Fruit fly (Drosophila melanogaster) whole organism, wandering third instar larva: ENCODE data around the gene Traf6.

Source experiments
- CG32264 ChIP-seq: fragments of 200-800 bp; sonication (Bioruptor generic); optimal IDR thresholded peaks from 2 replicates; lab custom pipeline; 2016; ENCODE audit warnings: missing biosample characterization, missing genetic modification characterization
- CG9705 ChIP-seq: fragments of 200-800 bp; sonication (Bioruptor generic); optimal IDR thresholded peaks from 2 replicates; lab custom pipeline; 2018; ENCODE audit warnings: missing biosample characterization, mild to moderate bottlenecking, missing genetic modification characterization
- CrebA ChIP-seq: fragments of 200-800 bp; sonication (Bioruptor generic); optimal IDR thresholded peaks from 2 replicates; lab custom pipeline; 2016; ENCODE audit warnings: missing biosample characterization, mild to moderate bottlenecking, missing genetic modification characterization, borderline replicate concordance
- Dfd ChIP-seq: fragments of >200 bp; optimal IDR thresholded peaks from 2 replicates; lab custom pipeline; 2017; ENCODE audit warnings: missing biosample characterization, missing genetic modification characterization
- Dif ChIP-seq: fragments of 200-275, 200-300 bp; sonication (Bioruptor generic); optimal IDR thresholded peaks from 2 replicates; lab custom pipeline; 2018; ENCODE audit warnings: missing biosample characterization, missing genetic modification characterization; ENCODE audit not compliant: partially characterized antibody
- GATAd ChIP-seq: sonication (Bioruptor generic); optimal IDR thresholded peaks from 2 replicates; lab custom pipeline; 2016; ENCODE audit warnings: missing biosample characterization, missing genetic modification characterization
- HLH106 ChIP-seq: fragments of 200-800 bp; optimal IDR thresholded peaks from 3 replicates; lab custom pipeline; 2019; ENCODE audit warnings: missing biosample characterization, mild to moderate bottlenecking, missing genetic modification characterization, moderate library complexity
- Hnf4 ChIP-seq: fragments of 200-800 bp; sonication (Bioruptor generic); optimal IDR thresholded peaks from 2 replicates; lab custom pipeline; 2016; ENCODE audit warnings: missing biosample characterization, mild to moderate bottlenecking, missing genetic modification characterization
- Hr78 ChIP-seq: fragments of >200 bp; optimal IDR thresholded peaks from 2 replicates; lab custom pipeline; 2017; ENCODE audit warnings: missing biosample characterization, missing genetic modification characterization
- Hr83 ChIP-seq: fragments of 200-300 bp; sonication (Bioruptor generic); optimal IDR thresholded peaks from 2 replicates; lab custom pipeline; 2016; ENCODE audit warnings: missing biosample characterization, mild to moderate bottlenecking, missing genetic modification characterization, moderate library complexity; ENCODE audit not compliant: poor library complexity, severe bottlenecking
- Jra ChIP-seq: sonication (Bioruptor generic); optimal IDR thresholded peaks from 2 replicates; lab custom pipeline; 2016; ENCODE audit warnings: missing biosample characterization, missing genetic modification characterization
- Mio ChIP-seq: sonication (Bioruptor generic); optimal IDR thresholded peaks from 2 replicates; lab custom pipeline; 2016; ENCODE audit warnings: missing biosample characterization, missing genetic modification characterization
- Myc ChIP-seq: fragments of >200 bp; optimal IDR thresholded peaks from 2 replicates; lab custom pipeline; 2017
- N ChIP-seq: fragments of >200 bp; optimal IDR thresholded peaks from 2 replicates; lab custom pipeline; 2018; ENCODE audit warnings: missing biosample characterization, missing external identifiers, missing genetic modification characterization
- Rel ChIP-seq, 2 experiments: fragments of 200-800 bp; sonication (Bioruptor generic) in 1 of 2; optimal IDR thresholded peaks; 2 replicates in 1 of 2; 3 replicates in 1 of 2; lab custom pipeline; 2016 to 2019; ENCODE audit warnings: mild to moderate bottlenecking in 2 of 2, missing biosample characterization in 2 of 2, missing genetic modification characterization in 2 of 2, moderate library complexity in 1 of 2
- Sp1 ChIP-seq: fragments of 200-800 bp; sonication (Bioruptor generic); optimal IDR thresholded peaks from 3 replicates; lab custom pipeline; 2019; ENCODE audit warnings: missing biosample characterization, mild to moderate bottlenecking, missing genetic modification characterization, moderate library complexity
- Vsx2 ChIP-seq: fragments of 200-300, 225-300 bp; sonication (Bioruptor generic); optimal IDR thresholded peaks from 2 replicates; lab custom pipeline; 2018; ENCODE audit warnings: missing biosample characterization, missing genetic modification characterization; ENCODE audit not compliant: partially characterized antibody
- br ChIP-seq: fragments of 200-800 bp; sonication (Bioruptor generic); optimal IDR thresholded peaks from 2 replicates; lab custom pipeline; 2016; ENCODE audit warnings: missing biosample characterization, missing genetic modification characterization
- brk ChIP-seq: fragments of 200-800 bp; sonication (Bioruptor generic); optimal IDR thresholded peaks from 2 replicates; lab custom pipeline; 2016; ENCODE audit warnings: missing biosample characterization, mild to moderate bottlenecking, missing genetic modification characterization
- dl ChIP-seq, 2 experiments: fragments of 175-275, 200-275 bp in 1 of 2; fragments of 200-275 bp in 1 of 2; sonication (Bioruptor generic); optimal IDR thresholded peaks; lab custom pipeline; 2018; ENCODE audit warnings: mild to moderate bottlenecking in 2 of 2, missing biosample characterization in 2 of 2, missing genetic modification characterization in 2 of 2, moderate library complexity in 2 of 2; ENCODE audit not compliant: partially characterized antibody in 2 of 2, insufficient read depth in 1 of 2
- dmrt93B ChIP-seq: fragments of 200-800 bp; sonication (Bioruptor generic); optimal IDR thresholded peaks from 2 replicates; lab custom pipeline; 2018; ENCODE audit warnings: missing biosample characterization, mild to moderate bottlenecking, missing genetic modification characterization
- dsf ChIP-seq: sonication (Bioruptor generic); optimal IDR thresholded peaks from 2 replicates; lab custom pipeline; 2016; ENCODE audit warnings: missing biosample characterization, missing genetic modification characterization, borderline replicate concordance
- ey ChIP-seq: fragments of 200-800 bp; sonication (Bioruptor generic); optimal IDR thresholded peaks from 2 replicates; lab custom pipeline; 2016; ENCODE audit warnings: missing biosample characterization, missing genetic modification characterization
- foxo ChIP-seq, 2 experiments: fragments of 200-800 bp; sonication (Bioruptor generic); optimal IDR thresholded peaks; 2 replicates in 1 of 2; 3 replicates in 1 of 2; lab custom pipeline; 2016 to 2017; ENCODE audit warnings: missing biosample characterization in 2 of 2, missing genetic modification characterization in 2 of 2
- h ChIP-seq: fragments of 200-800 bp; sonication (Bioruptor generic); optimal IDR thresholded peaks from 3 replicates; lab custom pipeline; 2016; ENCODE audit warnings: missing biosample characterization, mild to moderate bottlenecking, missing genetic modification characterization
- jim ChIP-seq: fragments of 175-275, 200-325 bp; sonication (Bioruptor generic); optimal IDR thresholded peaks from 2 replicates; lab custom pipeline; 2016; ENCODE audit warnings: missing biosample characterization, mild to moderate bottlenecking, missing genetic modification characterization
- lola ChIP-seq: fragments of >200 bp; optimal IDR thresholded peaks from 2 replicates; lab custom pipeline; 2017; ENCODE audit warnings: missing biosample characterization, missing genetic modification characterization
- pan ChIP-seq: fragments of >200 bp; optimal IDR thresholded peaks from 2 replicates; lab custom pipeline; 2017
- psq ChIP-seq: fragments of 200-800 bp; sonication (Bioruptor generic); optimal IDR thresholded peaks from 3 replicates; lab custom pipeline; 2017; ENCODE audit warnings: missing biosample characterization, mild to moderate bottlenecking, missing genetic modification characterization, moderate library complexity
- rgr ChIP-seq: fragments of 200-800 bp; sonication (Bioruptor generic); optimal IDR thresholded peaks from 3 replicates; lab custom pipeline; 2016; ENCODE audit warnings: missing biosample characterization, mild to moderate bottlenecking, missing genetic modification characterization
- sage ChIP-seq: fragments of 200-800 bp; sonication (Bioruptor generic); optimal IDR thresholded peaks from 2 replicates; lab custom pipeline; 2016; ENCODE audit warnings: missing biosample characterization, mild to moderate bottlenecking, missing genetic modification characterization
- sv ChIP-seq: fragments of 200-800 bp; sonication (Bioruptor generic); optimal IDR thresholded peaks from 3 replicates; lab custom pipeline; 2016; ENCODE audit warnings: missing biosample characterization, missing genetic modification characterization
- tai ChIP-seq: sonication (Bioruptor generic); optimal IDR thresholded peaks from 2 replicates; lab custom pipeline; 2016; ENCODE audit warnings: missing biosample characterization, missing genetic modification characterization
- usp ChIP-seq: fragments of >200 bp; optimal IDR thresholded peaks from 2 replicates; lab custom pipeline; 2017; ENCODE audit warnings: missing biosample characterization, missing genetic modification characterization
- woc ChIP-seq: sonication (Bioruptor generic); optimal IDR thresholded peaks from 2 replicates; lab custom pipeline; 2016; ENCODE audit warnings: missing biosample characterization, mild to moderate bottlenecking, missing genetic modification characterization

Traf6 gene

dm6 chrX:8141353-8142066, 15.7 kb downstream of the Traf6 start (continued):
- no peak for TF ChIP-seq GATAd (GFP tag; lab: Kevin White, UChicago)

DNA sequence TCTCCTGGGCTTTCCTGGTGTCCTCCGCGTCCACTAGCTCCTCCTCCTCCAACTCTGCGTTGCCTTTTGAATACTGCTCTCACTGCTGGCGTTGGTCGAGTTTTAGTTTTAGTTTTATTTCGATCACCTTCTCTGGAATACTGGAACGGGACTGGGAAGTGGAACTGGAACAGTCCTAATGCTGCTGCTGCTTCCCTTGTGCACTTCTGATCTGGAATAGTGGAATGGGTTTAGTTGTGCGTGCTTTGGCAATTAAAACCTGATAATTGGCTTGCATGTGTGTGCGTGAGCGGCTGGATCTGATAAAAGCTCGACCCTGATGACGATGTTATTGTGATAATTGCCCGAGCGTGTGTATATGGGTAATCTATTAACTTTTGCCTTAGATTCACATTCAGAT, 16.5 kb downstream of the Traf6 start:
- TF ChIP-seq tai (GFP tag; lab: Kevin White, UChicago) (no peak), br (GFP tag; lab: Kevin White, UChicago) (no peak), psq (no peak), Dif (no peak), CrebA (GFP tag; lab: Kevin White, UChicago) (no peak), Hnf4 (GFP tag; lab: Kevin White, UChicago) (no peak), HLH106 (tag; lab: Kevin White, UChicago) (no peak), Sp1 (GFP tag; lab: Kevin White, UChicago) (no peak), sv (GFP tag; lab: Kevin White, UChicago) (no peak), Dfd (GFP tag; lab: Kevin White, UChicago) (no peak), GATAd (GFP tag; lab: Kevin White, UChicago) (no peak), Mio (no peak), CG32264 (GFP tag; lab: Kevin White, UChicago) (no peak), h (GFP tag; lab: Kevin White, UChicago) (no peak)

DNA sequence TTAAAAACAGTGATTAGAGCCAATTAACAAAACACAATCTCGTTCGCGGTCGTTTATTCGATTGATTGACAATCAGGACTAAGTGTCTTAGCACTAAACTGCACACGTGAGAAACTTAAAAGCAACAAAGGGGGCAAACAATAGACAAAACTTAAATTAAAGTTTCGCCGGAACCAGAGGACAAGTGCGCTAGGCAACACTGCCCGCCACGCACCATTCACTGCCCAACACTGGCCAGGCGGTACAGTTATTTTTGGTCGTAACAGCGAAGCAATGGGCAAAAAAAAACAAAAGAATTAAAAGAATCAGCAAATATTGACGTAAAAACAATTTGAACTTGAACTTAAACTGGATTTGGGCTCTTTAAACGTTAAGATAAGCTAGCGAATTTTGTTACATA, 19.9 kb downstream of the Traf6 start:
- no peak for TF ChIP-seq Sp1 (GFP tag; lab: Kevin White, UChicago)
- no peak for TF ChIP-seq br (GFP tag; lab: Kevin White, UChicago)
- no peak for TF ChIP-seq Dif
- no peak for TF ChIP-seq Mio
- no peak for TF ChIP-seq CrebA (GFP tag; lab: Kevin White, UChicago)
- no peak for TF ChIP-seq ey (GFP tag; lab: Kevin White, UChicago)

- TF ChIP-seq tai (GFP tag; lab: Kevin White, UChicago) (no peak), GATAd (GFP tag; lab: Kevin White, UChicago) (no peak), N (GFP tag; lab: Kevin White, UChicago) (no peak), Hnf4 (GFP tag; lab: Kevin White, UChicago) (no peak), dmrt93B (GFP tag; lab: Kevin White, UChicago) (no peak), dsf (GFP tag; lab: Kevin White, UChicago) (no peak), Jra (GFP tag; lab: Kevin White, UChicago) (no peak), foxo (GFP tag; optimal IDR thresholded peaks at IDR 0.05; lab: Kevin White, UChicago) (no peak), pan (lab: Kevin White, UChicago) (no peak), woc (GFP tag; lab: Kevin White, UChicago) (no peak)
- TF ChIP-seq, all 38 proteins: peak for 0
Measured at dm6 chrX:8135420-8135874, 21.7 kb downstream of the Traf6 start, which contains the start of the genes cyr and CG2120. cyr (minus strand) TSS chrX:8135713. CG2120 (plus strand) TSS chrX:8135824.

dm6 chrX:8131693-8132313, 25.4 kb downstream of the Traf6 start, which contains the start of gene CG10958:
CG10958 (plus strand) TSS chrX:8132285.
- TF ChIP-seq dl (GFP tag; optimal IDR thresholded peaks at IDR 0.05; lab: Kevin White, UChicago; ENCODE audit: insufficient read depth in 1 of 2, partially characterized antibody in 2 of 2) (no peak), psq (peak; percentile 67), Myc (lab: Kevin White, UChicago) (peak; percentile 23), foxo (GFP tag; optimal IDR thresholded peaks at IDR 0.05; lab: Kevin White, UChicago) (peak in 1 of 2 experiments; percentile 81), dmrt93B (GFP tag; lab: Kevin White, UChicago) (no peak), Jra (GFP tag; lab: Kevin White, UChicago) (peak; percentile 52), woc (GFP tag; lab: Kevin White, UChicago) (no peak), lola (no peak), h (GFP tag; lab: Kevin White, UChicago) (peak; percentile 79), CG32264 (GFP tag; lab: Kevin White, UChicago) (no peak), rgr (GFP tag; lab: Kevin White, UChicago) (peak; percentile 77), Hnf4 (GFP tag; lab: Kevin White, UChicago) (peak; percentile 76), usp (GFP tag; lab: Kevin White, UChicago) (no peak), Vsx2 (GFP tag; lab: Kevin White, UChicago) (no peak), brk (GFP tag; lab: Kevin White, UChicago) (no peak), N (GFP tag; lab: Kevin White, UChicago) (no peak), CG9705 (GFP tag; lab: Kevin White, UChicago) (no peak), Dif (no peak), sv (GFP tag; lab: Kevin White, UChicago) (no peak), Mio (no peak), GATAd (GFP tag; lab: Kevin White, UChicago) (peak; percentile 35), Dfd (GFP tag; lab: Kevin White, UChicago) (no peak), tai (GFP tag; lab: Kevin White, UChicago) (no peak), Hr83 (GFP tag; lab: Kevin White, UChicago) (no peak), Rel (GFP tag; optimal IDR thresholded peaks at IDR 0.05; lab: Kevin White, UChicago) (no peak), Rel (tag; optimal IDR thresholded peaks at IDR 0.05; lab: Kevin White, UChicago) (no peak), Sp1 (GFP tag; lab: Kevin White, UChicago) (peak; percentile 54), jim (GFP tag; lab: Kevin White, UChicago) (no peak), CrebA (GFP tag; lab: Kevin White, UChicago) (no peak), Hr78 (GFP tag; lab: Kevin White, UChicago) (no peak), sage (GFP tag; lab: Kevin White, UChicago) (peak; percentile 32), HLH106 (tag; lab: Kevin White, UChicago) (peak; percentile 47)
